Fruit fly (Drosophila melanogaster) whole organism, embryonic: ENCODE measurements around the gene CheB38c.

Experiments used
- Atf6 ChIP-seq: fragments of 200-800 bp; sonication (Bioruptor generic); IDR thresholded peaks from 2 replicates; pipeline ENCODE4 v1.3.6; 2022; ENCODE audit warnings: missing biosample characterization, missing genetic modification characterization
- Awh ChIP-seq: fragments of 200-800 bp; sonication (Bioruptor generic); IDR thresholded peaks from 2 replicates; pipeline ENCODE4, ENCODE4 v1.3.6; 2022; ENCODE audit warnings: missing biosample characterization, missing genetic modification characterization
- CG10565 ChIP-seq: fragments of 200-800 bp; sonication (Bioruptor generic); optimal IDR thresholded peaks from 3 replicates; lab custom pipeline; 2016; ENCODE audit warnings: missing biosample characterization, mild to moderate bottlenecking, missing genetic modification characterization
- CG10959 ChIP-seq: fragments of 200-800 bp; sonication (Bioruptor generic); IDR thresholded peaks from 2 replicates; pipeline ENCODE4 v1.3.6; 2022; ENCODE audit warnings: missing biosample characterization, missing genetic modification characterization
- CG12104 ChIP-seq: fragments of 200-800 bp; sonication (Bioruptor generic); optimal IDR thresholded peaks from 3 replicates; lab custom pipeline; 2016; ENCODE audit warnings: missing biosample characterization, missing genetic modification characterization
- CG12391 ChIP-seq: fragments of 200-800 bp; sonication (Bioruptor generic); optimal IDR thresholded peaks from 3 replicates; lab custom pipeline; 2018; ENCODE audit warnings: missing biosample characterization, mild to moderate bottlenecking, missing genetic modification characterization, moderate library complexity
- CG1832 ChIP-seq: fragments of 200-800 bp; sonication (Bioruptor generic); optimal IDR thresholded peaks from 2 replicates; lab custom pipeline; 2017; ENCODE audit warnings: missing biosample characterization, mild to moderate bottlenecking, missing genetic modification characterization, inconsistent platforms
- CG2712 ChIP-seq: fragments of 200-800 bp; optimal IDR thresholded peaks from 3 replicates; lab custom pipeline; 2019; ENCODE audit warnings: missing biosample characterization, mild to moderate bottlenecking, missing genetic modification characterization, moderate library complexity
- CG34376 ChIP-seq: fragments of 200-800 bp; sonication (Bioruptor generic); optimal IDR thresholded peaks from 2 replicates; lab custom pipeline; 2018; ENCODE audit warnings: missing biosample characterization, mild to moderate bottlenecking, missing genetic modification characterization
- CG34422 ChIP-seq: fragments of 200-800 bp; sonication (Bioruptor generic); IDR thresholded peaks from 3 replicates; pipeline ENCODE4 v1.3.6; 2022; ENCODE audit warnings: missing biosample characterization, missing genetic modification characterization
- CG3847 ChIP-seq: fragments of 200-800 bp; sonication (Bioruptor generic); IDR thresholded peaks from 2 replicates; pipeline ENCODE4 v1.3.6; 2022; ENCODE audit warnings: missing biosample characterization, missing genetic modification characterization
- CG4707 ChIP-seq: fragments of 200-800 bp; sonication (Bioruptor generic); optimal IDR thresholded peaks from 2 replicates; lab custom pipeline; 2018; ENCODE audit warnings: missing biosample characterization, mild to moderate bottlenecking, missing genetic modification characterization, moderate library complexity
- CG6175 ChIP-seq: fragments of 200-800 bp; sonication (Bioruptor generic); IDR thresholded peaks from 3 replicates; pipeline ENCODE4 v1.3.6; 2022; ENCODE audit warnings: missing biosample characterization, missing genetic modification characterization
- CG6689 ChIP-seq: fragments of 200-800 bp; sonication (Bioruptor generic); IDR thresholded peaks from 2 replicates; pipeline ENCODE4 v1.3.6; 2022; ENCODE audit warnings: missing biosample characterization, missing genetic modification characterization
- CG6854 ChIP-seq: fragments of 200-800 bp; sonication (Bioruptor generic); optimal IDR thresholded peaks from 3 replicates; lab custom pipeline; 2017; ENCODE audit warnings: missing biosample characterization, mild to moderate bottlenecking, missing genetic modification characterization
- CG7357 ChIP-seq: fragments of 200-800 bp; sonication (Bioruptor generic); IDR thresholded peaks from 3 replicates; pipeline ENCODE4 v1.3.6; 2022; ENCODE audit warnings: missing biosample characterization, missing genetic modification characterization
- CG7839 ChIP-seq: fragments of 200-800 bp; sonication (Bioruptor generic); optimal IDR thresholded peaks from 3 replicates; lab custom pipeline; 2018; ENCODE audit warnings: missing biosample characterization, mild to moderate bottlenecking, missing genetic modification characterization, moderate library complexity
- CG9817 ChIP-seq: fragments of 200-800 bp; sonication (Bioruptor generic); optimal IDR thresholded peaks from 2 replicates; lab custom pipeline; 2018; ENCODE audit warnings: missing biosample characterization, mild to moderate bottlenecking, missing genetic modification characterization, moderate library complexity
- CoRest ChIP-seq: fragments of 200-800 bp; sonication (Bioruptor generic); optimal IDR thresholded peaks from 3 replicates; lab custom pipeline; 2018; ENCODE audit warnings: missing biosample characterization, mild to moderate bottlenecking, missing genetic modification characterization, moderate library complexity
- Elba2 ChIP-seq: fragments of 200-800 bp; sonication (Bioruptor generic); optimal IDR thresholded peaks from 3 replicates; lab custom pipeline; 2016; ENCODE audit warnings: missing biosample characterization, missing genetic modification characterization
- HLHmδ ChIP-seq: fragments of 200-800 bp; sonication (Bioruptor generic); optimal IDR thresholded peaks from 2 replicates; lab custom pipeline; 2018; ENCODE audit warnings: missing biosample characterization, mild to moderate bottlenecking, missing genetic modification characterization, moderate library complexity
- Lim3 ChIP-seq: fragments of 200-800 bp; sonication (Bioruptor generic); IDR thresholded peaks from 2 replicates; pipeline ENCODE4 v1.3.6; 2022; ENCODE audit warnings: missing biosample characterization, missing genetic modification characterization
- MESR4 ChIP-seq: fragments of 200-800 bp; sonication (Bioruptor generic); optimal IDR thresholded peaks from 2 replicates; lab custom pipeline; 2018; ENCODE audit warnings: missing biosample characterization, mild to moderate bottlenecking, missing genetic modification characterization, moderate library complexity
- Meics ChIP-seq: fragments of 200-800 bp; sonication (Bioruptor generic); optimal IDR thresholded peaks from 2 replicates; lab custom pipeline; 2017; ENCODE audit warnings: missing biosample characterization, mild to moderate bottlenecking, missing genetic modification characterization
- Nf-YB ChIP-seq: fragments of 200-800 bp; sonication (Bioruptor generic); optimal IDR thresholded peaks from 3 replicates; lab custom pipeline; 2019; ENCODE audit warnings: missing biosample characterization, mild to moderate bottlenecking, missing genetic modification characterization, moderate library complexity
- Nf-YC ChIP-seq: fragments of 200-800 bp; optimal IDR thresholded peaks from 3 replicates; lab custom pipeline; 2019; ENCODE audit warnings: missing biosample characterization, mild to moderate bottlenecking, missing genetic modification characterization, moderate library complexity
- Pdp1 ChIP-seq, 2 experiments: fragments of 200-800 bp; sonication (Bioruptor generic); optimal IDR thresholded peaks; 3 replicates each; lab custom pipeline; 2016; ENCODE audit warnings: missing biosample characterization in 2 of 2, missing genetic modification characterization in 2 of 2, mild to moderate bottlenecking in 1 of 2, moderate library complexity in 1 of 2
- Scr ChIP-seq: fragments of 200-800 bp; sonication (Bioruptor generic); IDR thresholded peaks from 2 replicates; pipeline ENCODE4 v1.3.6; 2022; ENCODE audit warnings: missing biosample characterization, missing genetic modification characterization; ENCODE audit not compliant: partially characterized antibody
- Sox102F ChIP-seq: fragments of 200-800 bp; sonication (Bioruptor generic); optimal IDR thresholded peaks from 2 replicates; lab custom pipeline; 2018; ENCODE audit warnings: missing biosample characterization, mild to moderate bottlenecking, missing genetic modification characterization, moderate library complexity
- Trl ChIP-seq, 3 experiments: fragments of >200 bp in 2 of 3; fragments of 200-800 bp in 1 of 3; sonication (Bioruptor generic) in 1 of 3; optimal IDR thresholded peaks; 2 replicates in 1 of 3; 3 replicates in 2 of 3; lab custom pipeline; 2016 to 2017; ENCODE audit warnings: missing biosample characterization in 1 of 3, missing genetic modification characterization in 1 of 3
- Usf ChIP-seq: fragments of 200-800 bp; sonication (Bioruptor generic); optimal IDR thresholded peaks from 2 replicates; lab custom pipeline; 2017; ENCODE audit warnings: missing genotype, missing biosample characterization, missing genetic modification characterization
- ara ChIP-seq: fragments of 200-800 bp; sonication (Bioruptor generic); IDR thresholded peaks from 2 replicates; pipeline ENCODE4 v1.3.6; 2022; ENCODE audit warnings: missing biosample characterization, missing genetic modification characterization
- ash1 ChIP-seq: fragments of 200-800 bp; sonication (Bioruptor generic); optimal IDR thresholded peaks from 2 replicates; lab custom pipeline; 2018; ENCODE audit warnings: missing biosample characterization, mild to moderate bottlenecking, missing genetic modification characterization
- crol ChIP-seq: fragments of 200-800 bp; sonication (Bioruptor generic); IDR thresholded peaks from 2 replicates; pipeline ENCODE4 v1.3.6; 2022; ENCODE audit warnings: missing biosample characterization, missing genetic modification characterization
- dmrt11E ChIP-seq: fragments of 200-800 bp; sonication (Bioruptor generic); optimal IDR thresholded peaks from 3 replicates; lab custom pipeline; 2018; ENCODE audit warnings: missing biosample characterization, mild to moderate bottlenecking, missing genetic modification characterization, moderate library complexity
- ewg ChIP-seq: fragments of 200-800 bp; sonication (Bioruptor generic); optimal IDR thresholded peaks from 3 replicates; lab custom pipeline; 2017; ENCODE audit warnings: mild to moderate bottlenecking, missing biosample characterization, missing genetic modification reagents, missing genetic modification characterization
- lab ChIP-seq: fragments of 200-800 bp; sonication (Bioruptor generic); optimal IDR thresholded peaks from 3 replicates; lab custom pipeline; 2017; ENCODE audit warnings: missing biosample characterization, missing genetic modification characterization, mild to moderate bottlenecking, moderate library complexity, missing genetic modification reagents
- lbe ChIP-seq: fragments of 200-800 bp; sonication (Bioruptor generic); optimal IDR thresholded peaks from 2 replicates; lab custom pipeline; 2016; ENCODE audit warnings: missing biosample characterization, mild to moderate bottlenecking, missing genetic modification characterization
- lmd ChIP-seq: fragments of 200-800 bp; sonication (Bioruptor generic); IDR thresholded peaks from 2 replicates; pipeline ENCODE4 v1.3.6; 2022; ENCODE audit warnings: missing biosample characterization, missing genetic modification characterization
- mld ChIP-seq: fragments of 200-800 bp; sonication (Bioruptor generic); IDR thresholded peaks from 3 replicates; pipeline ENCODE4 v1.3.6; 2022; ENCODE audit warnings: missing biosample characterization, missing genetic modification characterization; ENCODE audit not compliant: partially characterized antibody
- oc ChIP-seq: fragments of 200-800 bp; sonication (Bioruptor generic); optimal IDR thresholded peaks from 2 replicates; lab custom pipeline; 2018; ENCODE audit warnings: missing biosample characterization, mild to moderate bottlenecking, missing genetic modification characterization, moderate library complexity
- phol ChIP-seq: fragments of 200-800 bp; sonication (Bioruptor generic); optimal IDR thresholded peaks from 3 replicates; lab custom pipeline; 2018; ENCODE audit warnings: missing biosample characterization, mild to moderate bottlenecking, missing genetic modification characterization, moderate library complexity
- psq ChIP-seq: fragments of 200-800 bp; sonication (Bioruptor generic); optimal IDR thresholded peaks from 2 replicates; lab custom pipeline; 2017; ENCODE audit warnings: missing biosample characterization, missing genetic modification characterization
- ro ChIP-seq: fragments of 200-800 bp; sonication (Bioruptor generic); IDR thresholded peaks from 2 replicates; pipeline ENCODE4 v1.3.6; 2022; ENCODE audit warnings: missing biosample characterization, missing genetic modification characterization
- sc ChIP-seq, 3 experiments: fragments of >200 bp in 2 of 3; fragments of 200-800 bp in 1 of 3; sonication (Bioruptor generic) in 1 of 3; optimal IDR thresholded peaks; 2 replicates in 2 of 3; 3 replicates in 1 of 3; lab custom pipeline; 2017; ENCODE audit warnings: mild to moderate bottlenecking in 1 of 3, missing biosample characterization in 1 of 3, missing genetic modification characterization in 1 of 3, missing genetic modification reagents in 1 of 3
- schlank ChIP-seq: fragments of 200-800 bp; sonication (Bioruptor generic); optimal IDR thresholded peaks from 2 replicates; lab custom pipeline; 2018; ENCODE audit warnings: missing biosample characterization, mild to moderate bottlenecking, missing genetic modification characterization
- sens ChIP-seq: fragments of 200-800 bp; sonication (Bioruptor generic); peaks from one replicate; lab custom pipeline; 2016; ENCODE audit warnings: missing biosample characterization, missing genetic modification characterization
- sug ChIP-seq: fragments of 200-800 bp; optimal IDR thresholded peaks from 2 replicates; lab custom pipeline; 2019; ENCODE audit warnings: missing biosample characterization, mild to moderate bottlenecking, missing genetic modification characterization, moderate library complexity
- zen ChIP-seq: fragments of 200-800 bp; sonication (Bioruptor generic); optimal IDR thresholded peaks from 3 replicates; lab custom pipeline; 2018; ENCODE audit warnings: missing biosample characterization, mild to moderate bottlenecking, missing genetic modification characterization, moderate library complexity

The CheB38c gene

DNA sequence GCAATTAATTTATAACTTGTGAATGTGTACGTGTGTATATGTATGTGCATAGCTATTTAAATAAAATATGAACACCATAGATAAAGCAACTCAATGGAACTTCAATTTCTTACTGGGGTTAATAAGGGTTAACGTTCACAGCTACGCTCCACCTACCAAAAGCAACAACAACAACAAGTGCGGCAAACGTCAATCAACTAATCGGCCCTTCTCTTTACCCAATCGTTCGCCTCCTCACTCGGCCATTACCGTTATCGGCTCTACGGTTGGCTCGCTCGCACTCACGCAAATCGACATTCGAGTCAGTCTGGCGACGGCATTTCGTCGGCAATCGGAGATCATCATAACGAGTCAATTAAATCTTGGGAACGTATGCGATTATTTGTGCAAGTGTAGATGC, 37.6 kb downstream of the CheB38c start (continued):
- TF ChIP-seq Nf-YC (tag; lab: Kevin White, UChicago) = peak; percentile 97
- TF ChIP-seq zen (tag; lab: Kevin White, UChicago) = peak; percentile 40
- no peak for TF ChIP-seq CG9817 (tag; lab: Kevin White, UChicago)
- TF ChIP-seq Pdp1 (GFP tag; optimal IDR thresholded peaks at IDR 0.05; lab: Kevin White, UChicago) = peak in 1 of 2 experiments; percentile 1
- peak; percentile 7 for TF ChIP-seq sug (tag; lab: Kevin White, UChicago)
- TF ChIP-seq CG6854 (GFP tag; lab: Kevin White, UChicago) = no peak
- no peak for TF ChIP-seq Trl (optimal IDR thresholded peaks at IDR 0.05; lab: Kevin White, UChicago)
- TF ChIP-seq Trl (GFP tag; optimal IDR thresholded peaks at IDR 0.05; lab: Kevin White, UChicago) = no peak
- no peak for TF ChIP-seq lab
- TF ChIP-seq CG6689 (GFP tag; lab: Robert Waterston, UW) = no peak
- TF ChIP-seq CG34376 = no peak
- TF ChIP-seq CG34422 (GFP tag; lab: Robert Waterston, UW) = peak; percentile 35; the same call in 1 of the 3 replicates
- TF ChIP-seq psq (GFP tag; lab: Kevin White, UChicago) = peak; percentile 93
- no peak for TF ChIP-seq CG12391 (tag; lab: Kevin White, UChicago)
- 0 out of 2 replicates have a peak, but pooled peaks have one; percentile 19 for TF ChIP-seq Atf6 (GFP tag; lab: Robert Waterston, UW)
- no peak for TF ChIP-seq MESR4 (GFP tag; lab: Kevin White, UChicago)
- TF ChIP-seq CG6175 (GFP tag; lab: Robert Waterston, UW) = no peak
- no peak for TF ChIP-seq mld (GFP tag; lab: Robert Waterston, UW)
- peak; percentile 81 for TF ChIP-seq CG1832
- TF ChIP-seq CG3847 = 0 out of 2 replicates have a peak, but pooled peaks have one; percentile 18
- 0 out of 2 replicates have a peak, but pooled peaks have one; percentile 12 for TF ChIP-seq Awh (GFP tag; lab: Robert Waterston, UW)
- no peak for TF ChIP-seq Meics (GFP tag; lab: Kevin White, UChicago)
- TF ChIP-seq CoRest (tag; lab: Kevin White, UChicago) = peak; percentile 26
- TF ChIP-seq HLHmδ (GFP tag; lab: Kevin White, UChicago) = peak; percentile 44
- peak; percentile 98 for TF ChIP-seq Nf-YB
- TF ChIP-seq CG10959 (GFP tag; lab: Robert Waterston, UW) = peak; percentile 68
- TF ChIP-seq dmrt11E = no peak
- TF ChIP-seq ash1 (GFP tag; lab: Kevin White, UChicago) = peak; percentile 81
- peak; percentile 40 for TF ChIP-seq sens (GFP tag; lab: Kevin White, UChicago)
- peak; percentile 17 for TF ChIP-seq phol (tag; lab: Kevin White, UChicago)
- 0 out of 2 replicates have a peak, but pooled peaks have one; percentile 27 for TF ChIP-seq ara (GFP tag; lab: Robert Waterston, UW)

DNA sequence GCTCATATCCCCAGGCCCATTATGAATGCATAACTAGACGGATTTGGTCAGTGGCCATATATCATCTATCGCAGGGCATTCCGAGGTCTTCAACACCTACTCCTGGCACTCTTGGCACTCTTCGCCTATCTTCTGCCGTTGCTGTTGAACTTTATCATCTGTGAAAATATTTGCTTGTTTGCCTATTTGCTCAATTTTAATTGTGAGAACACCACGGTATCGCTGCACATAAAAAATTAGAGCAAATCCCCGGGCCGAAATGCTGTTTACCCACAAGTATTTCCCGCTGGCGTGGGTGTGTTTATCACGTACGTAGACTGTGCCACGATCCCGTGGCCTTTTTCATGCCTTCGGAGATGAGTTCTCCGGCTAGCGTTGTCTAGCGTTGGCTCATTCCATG, 39.9 kb downstream of the CheB38c start:
- no peak for TF ChIP-seq CG10565 (GFP tag; lab: Kevin White, UChicago)
- no peak for TF ChIP-seq Elba2
- no peak for TF ChIP-seq crol (GFP tag; lab: Robert Waterston, UW)
- TF ChIP-seq Lim3 (GFP tag; lab: Robert Waterston, UW) = no peak
- peak; percentile 47 for TF ChIP-seq ewg (GFP tag; lab: Kevin White, UChicago)
- peak; percentile 73 for TF ChIP-seq Meics (GFP tag; lab: Kevin White, UChicago)
- TF ChIP-seq CG12104 (GFP tag; lab: Kevin White, UChicago) = peak; percentile 73
- peak; percentile 62 for TF ChIP-seq Sox102F
- peak; percentile 86 for TF ChIP-seq schlank (tag; lab: Kevin White, UChicago)
- TF ChIP-seq Usf = peak; percentile 30
- no peak for TF ChIP-seq lmd (GFP tag; lab: Robert Waterston, UW)
- TF ChIP-seq CG4707 (GFP tag; lab: Kevin White, UChicago) = peak; percentile 61
- TF ChIP-seq lbe (GFP tag; lab: Kevin White, UChicago) = peak; percentile 14
- TF ChIP-seq CG7839 (tag; lab: Kevin White, UChicago) = peak; percentile 32
- no peak for TF ChIP-seq ro (GFP tag; lab: Robert Waterston, UW)
- TF ChIP-seq oc (tag; lab: Kevin White, UChicago) = peak; percentile 40
- TF ChIP-seq sc (optimal IDR thresholded peaks at IDR 0.05; lab: Kevin White, UChicago) = no peak
- TF ChIP-seq sc (GFP tag; optimal IDR thresholded peaks at IDR 0.05; lab: Kevin White, UChicago) = peak; percentile 34
- TF ChIP-seq CG7357 (GFP tag; lab: Robert Waterston, UW) = no peak
- peak; percentile 57 for TF ChIP-seq CG2712 (tag; lab: Kevin White, UChicago)
- TF ChIP-seq Scr (GFP tag; lab: Robert Waterston, UW) = no peak
